Worm (Caenorhabditis elegans) whole organism, late embryonic: ENCODE measurements around the gene srn-1.
A peak's percentile ranks its signal among the peaks of the same experiment; 100 is the strongest.

Source experiments
- ceh-18 ChIP-seq: sonication (generic microtip); optimal IDR thresholded peaks from 2 replicates; lab custom pipeline; 2016; ENCODE audit warnings: missing genetic modification characterization, missing compliant biosample characterization
- ceh-2 ChIP-seq: sonication (generic microtip); optimal IDR thresholded peaks from 2 replicates; lab custom pipeline; 2016; ENCODE audit warnings: missing genotype, missing genetic modification characterization, missing compliant biosample characterization
- elt-2 ChIP-seq: sonication (generic microtip); optimal IDR thresholded peaks from 2 replicates; lab custom pipeline; 2016; ENCODE audit warnings: missing genetic modification reagents, missing genetic modification characterization, missing compliant biosample characterization
- ets-4 ChIP-seq: sonication (generic microtip); optimal IDR thresholded peaks from 2 replicates; lab custom pipeline; 2016; ENCODE audit warnings: missing genetic modification characterization, missing compliant biosample characterization
- fkh-10 ChIP-seq: fragments of 150-350 bp; optimal IDR thresholded peaks from 2 replicates; lab custom pipeline; 2014; ENCODE audit warnings: missing biosample characterization, missing genetic modification reagents, missing genetic modification characterization
- nfya-1 ChIP-seq: sonication (generic microtip); optimal IDR thresholded peaks from 2 replicates; lab custom pipeline; 2017; ENCODE audit warnings: missing genetic modification characterization, mild to moderate bottlenecking, missing compliant biosample characterization, antibody characterized with exemption, moderate library complexity
- nhr-11 ChIP-seq: fragments of 150-350 bp; optimal IDR thresholded peaks from 2 replicates; lab custom pipeline; 2014; ENCODE audit warnings: missing biosample characterization, missing genetic modification characterization
- pha-4 ChIP-seq: fragments of 150-350 bp; optimal IDR thresholded peaks from 2 replicates; lab custom pipeline; 2018; ENCODE audit warnings: missing biosample characterization, missing genetic modification reagents, missing genetic modification characterization
- pqm-1 ChIP-seq: sonication (generic microtip); optimal IDR thresholded peaks from 2 replicates; lab custom pipeline; 2016; ENCODE audit warnings: missing genetic modification characterization, missing compliant biosample characterization
- ref-2 ChIP-seq: sonication (generic microtip); optimal IDR thresholded peaks from 2 replicates; lab custom pipeline; 2016; ENCODE audit warnings: missing genetic modification characterization, missing compliant biosample characterization
- unc-55 ChIP-seq: sonication (generic microtip); optimal IDR thresholded peaks from 2 replicates; lab custom pipeline; 2017; ENCODE audit warnings: missing biosample characterization, missing genetic modification reagents, missing genetic modification characterization

DNA sequence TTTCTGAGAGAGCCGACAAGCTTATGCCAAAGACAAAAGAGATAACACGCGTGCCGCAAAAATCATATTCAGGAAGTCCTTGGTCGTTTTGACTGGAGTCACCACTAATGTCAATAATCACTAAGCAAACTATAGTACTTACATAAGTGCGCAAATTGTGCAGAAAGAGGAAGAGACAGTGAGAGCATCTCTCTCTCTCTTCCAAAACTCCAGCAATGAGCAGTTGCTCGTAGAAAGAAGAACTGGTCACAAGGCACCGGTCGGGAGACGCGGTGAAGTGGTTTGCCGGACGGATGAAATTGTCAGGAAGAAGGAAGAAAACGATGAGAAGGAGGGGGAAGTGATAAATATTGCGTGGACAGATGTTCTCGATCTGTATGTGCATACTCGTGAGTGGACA lies 16.1 kb downstream of the srn-1 start:
- no peak for TF ChIP-seq ceh-18 (tag; lab: Kevin White, UChicago)
- TF ChIP-seq nhr-11 (tag; lab: Kevin White, UChicago) = no peak
- TF ChIP-seq fkh-10 = no peak
- TF ChIP-seq ref-2 (tag; lab: Kevin White, UChicago) = no peak
- no peak for TF ChIP-seq pqm-1
- TF ChIP-seq ets-4 (tag; lab: Kevin White, UChicago) = peak; percentile 12
- TF ChIP-seq pha-4 (tag; lab: Kevin White, UChicago) = no peak
- no peak for TF ChIP-seq elt-2
- TF ChIP-seq ceh-2 (tag; lab: Kevin White, UChicago) = no peak
- TF ChIP-seq nfya-1 = no peak
- TF ChIP-seq unc-55 (GFP tag; lab: Kevin White, UChicago) = no peak
